Fruit fly (Drosophila melanogaster) whole organism: ENCODE data around the gene CG9782.

Source experiments
- CG8478 ChIP-seq: fragments of >200 bp; optimal IDR thresholded peaks from 2 replicates; lab custom pipeline; 2018; ENCODE audit warnings: inconsistent platforms
- Dll ChIP-seq: fragments of >200 bp; optimal IDR thresholded peaks from 2 replicates; lab custom pipeline; 2017
- EcR ChIP-seq, 2 experiments: fragments of >200 bp; optimal IDR thresholded peaks; 2 replicates each; lab custom pipeline; 2017; ENCODE audit warnings: missing biosample characterization in 2 of 2, missing genetic modification characterization in 2 of 2, missing genetic modification reagents in 2 of 2
- psq ChIP-seq: fragments of >200 bp; optimal IDR thresholded peaks from 2 replicates; lab custom pipeline; 2017
- usp ChIP-seq: fragments of >200 bp; optimal IDR thresholded peaks from 2 replicates; lab custom pipeline; 2017; ENCODE audit warnings: missing biosample characterization, missing genetic modification characterization, mixed read lengths

- TF ChIP-seq psq (no peak), EcR (GFP tag; optimal IDR thresholded peaks at IDR 0.05; lab: Kevin White, UChicago) (no peak), Dll (lab: Kevin White, UChicago) (no peak), CG8478 (lab: Kevin White, UChicago) (no peak), usp (no peak)
Measured at dm6 chrX:16624519-16624918, 3.1 kb upstream of the CG9782 start.
